Worm (Caenorhabditis elegans) whole organism, L4/young adult: ENCODE measurements around the gene srw-90.

ENCODE experiments used
- dao-5 ChIP-seq: sonication (generic microtip); optimal IDR thresholded peaks from 2 replicates; lab custom pipeline; 2016; ENCODE audit warnings: missing genotype, missing genetic modification characterization, moderate library complexity, missing compliant biosample characterization
- him-1 ChIP-seq: sonication (generic microtip); optimal IDR thresholded peaks from 2 replicates; lab custom pipeline; 2016; ENCODE audit warnings: missing genotype, missing genetic modification reagents, missing genetic modification characterization, missing compliant biosample characterization

DNA sequence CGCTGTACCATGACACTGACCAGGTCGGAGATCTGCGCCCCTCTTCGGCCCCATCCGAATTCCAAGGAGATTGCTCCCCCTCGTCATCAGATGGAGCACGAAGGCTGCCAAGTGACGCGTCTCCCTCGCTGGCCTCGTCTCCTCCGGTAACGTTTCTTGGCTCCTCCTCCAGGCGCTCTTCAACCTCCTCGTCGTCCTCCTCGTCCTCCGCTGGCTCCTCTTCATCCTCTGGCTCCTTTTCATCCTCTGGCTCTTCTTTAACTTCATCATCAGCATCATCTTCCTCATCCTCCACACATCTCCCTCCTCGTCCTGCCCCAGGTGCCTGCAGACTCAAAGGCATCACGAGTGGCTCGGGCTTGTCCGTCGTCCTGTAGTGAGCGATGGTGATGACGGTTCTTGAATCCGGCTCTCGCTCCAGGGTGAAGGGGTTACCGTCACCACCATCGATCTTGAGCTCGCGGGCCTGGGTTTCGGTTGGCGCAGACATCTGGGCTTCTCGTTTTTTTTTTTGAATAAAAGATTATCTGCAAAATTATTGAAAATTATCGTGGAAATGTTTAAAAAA, 2.5 kb upstream of the srw-90 start:
- TF ChIP-seq him-1 (tag; lab: Kevin White, UChicago) = no peak
- TF ChIP-seq dao-5 (tag; lab: Kevin White, UChicago) = no peak
